Fruit fly (Drosophila melanogaster) whole organism, pupa: ENCODE data around the gene CG3198.

Experiments used
- CG10348 ChIP-seq: fragments of 200-800 bp; sonication (Bioruptor generic); IDR thresholded peaks from 2 replicates; pipeline ENCODE4 v1.3.6; 2022; ENCODE audit warnings: missing biosample characterization, missing genetic modification characterization
- CG12605 ChIP-seq: fragments of 200-800 bp; sonication (Bioruptor generic); IDR thresholded peaks from 2 replicates; pipeline ENCODE4 v1.3.6; 2022; ENCODE audit warnings: missing biosample characterization, missing genetic modification characterization
- CG13204 ChIP-seq: fragments of 200-800 bp; sonication (Bioruptor generic); optimal IDR thresholded peaks from 2 replicates; lab custom pipeline; 2018; ENCODE audit warnings: missing biosample characterization, mild to moderate bottlenecking, missing genetic modification characterization, moderate library complexity
- CG14655 ChIP-seq: fragments of 200-800 bp; sonication (Bioruptor generic); optimal IDR thresholded peaks from 3 replicates; lab custom pipeline; 2017; ENCODE audit warnings: mild to moderate bottlenecking, missing biosample characterization, missing genetic modification reagents, missing genetic modification characterization
- CG15710 ChIP-seq: fragments of 200-800 bp; sonication (Bioruptor generic); optimal IDR thresholded peaks from 2 replicates; lab custom pipeline; 2018; ENCODE audit warnings: missing biosample characterization, mild to moderate bottlenecking, missing genetic modification characterization, moderate library complexity
- CG17806 ChIP-seq: fragments of 200-800 bp; sonication (Bioruptor generic); optimal IDR thresholded peaks from 2 replicates; lab custom pipeline; 2018; ENCODE audit warnings: missing biosample characterization, mild to moderate bottlenecking, missing genetic modification characterization, moderate library complexity
- CG32121 ChIP-seq: fragments of 200-800 bp; sonication (Bioruptor generic); IDR thresholded peaks from 2 replicates; pipeline ENCODE4 v1.3.6; 2022; ENCODE audit warnings: missing biosample characterization, missing genetic modification characterization
- CG34367 ChIP-seq: fragments of 200-800 bp; sonication (Bioruptor generic); optimal IDR thresholded peaks from 2 replicates; lab custom pipeline; 2018; ENCODE audit warnings: missing biosample characterization, mild to moderate bottlenecking, missing genetic modification characterization
- CG4496 ChIP-seq: fragments of 200-800 bp; sonication (Bioruptor generic); IDR thresholded peaks from 3 replicates; pipeline ENCODE4 v1.3.6; 2022; ENCODE audit warnings: missing biosample characterization, missing genetic modification characterization
- CG8159 ChIP-seq: fragments of 200-800 bp; sonication (Bioruptor generic); optimal IDR thresholded peaks from 3 replicates; lab custom pipeline; 2018; ENCODE audit warnings: missing biosample characterization, mild to moderate bottlenecking, missing genetic modification characterization, moderate library complexity
- CG8301 ChIP-seq: fragments of 200-800 bp; sonication (Bioruptor generic); optimal IDR thresholded peaks from 2 replicates; lab custom pipeline; 2018; ENCODE audit warnings: missing biosample characterization, mild to moderate bottlenecking, missing genetic modification characterization
- CG9948 ChIP-seq: fragments of 200-800 bp; sonication (Bioruptor generic); optimal IDR thresholded peaks from 2 replicates; lab custom pipeline; 2018; ENCODE audit warnings: missing biosample characterization, mild to moderate bottlenecking, missing genetic modification characterization, moderate library complexity
- D1 ChIP-seq: fragments of 200-800 bp; sonication (Bioruptor generic); optimal IDR thresholded peaks from 2 replicates; lab custom pipeline; 2018; ENCODE audit warnings: missing biosample characterization, mild to moderate bottlenecking, missing genetic modification characterization, moderate library complexity
- EcR ChIP-seq: fragments of 200-800 bp; sonication (Bioruptor generic); optimal IDR thresholded peaks from 3 replicates; lab custom pipeline; 2019; ENCODE audit warnings: missing biosample characterization, missing genetic modification characterization, mild to moderate bottlenecking, moderate library complexity, missing genetic modification reagents
- Ets98B ChIP-seq: fragments of 200-800 bp; sonication (Bioruptor generic); IDR thresholded peaks from 2 replicates; pipeline ENCODE4 v1.3.6; 2022; ENCODE audit warnings: missing biosample characterization, missing genetic modification characterization
- Pif1A ChIP-seq: fragments of 200-800 bp; sonication (Bioruptor generic); optimal IDR thresholded peaks from 3 replicates; lab custom pipeline; 2016; ENCODE audit warnings: missing biosample characterization, missing genetic modification characterization
- Pif1B ChIP-seq: fragments of 200-800 bp; sonication (Bioruptor generic); optimal IDR thresholded peaks from 3 replicates; lab custom pipeline; 2016; ENCODE audit warnings: missing biosample characterization, missing genetic modification characterization
- Snoo ChIP-seq: fragments of 200-800 bp; sonication (Bioruptor generic); optimal IDR thresholded peaks from 3 replicates; lab custom pipeline; 2017; ENCODE audit warnings: missing biosample characterization, mild to moderate bottlenecking, missing genetic modification characterization, inconsistent platforms
- fd96Ca ChIP-seq: fragments of 200-800 bp; sonication (Bioruptor generic); IDR thresholded peaks from 3 replicates; pipeline ENCODE4 v1.3.6; 2022; ENCODE audit warnings: missing biosample characterization, missing genetic modification characterization
- gl ChIP-seq: fragments of 200-800 bp; sonication (Bioruptor generic); optimal IDR thresholded peaks from 2 replicates; lab custom pipeline; 2018; ENCODE audit warnings: missing biosample characterization, mild to moderate bottlenecking, missing genetic modification characterization
- rn ChIP-seq: fragments of 200-800 bp; sonication (Bioruptor generic); IDR thresholded peaks from 2 replicates; pipeline ENCODE4 v1.3.6; 2022; ENCODE audit warnings: missing biosample characterization, missing genetic modification characterization

CG3198 gene

dm6 chrX:6662378-6662777 lies 11.4 kb downstream of the CG3198 start:
- peak; percentile 83 for TF ChIP-seq EcR (GFP tag; lab: Kevin White, UChicago)
- TF ChIP-seq CG8301, result no peak

DNA sequence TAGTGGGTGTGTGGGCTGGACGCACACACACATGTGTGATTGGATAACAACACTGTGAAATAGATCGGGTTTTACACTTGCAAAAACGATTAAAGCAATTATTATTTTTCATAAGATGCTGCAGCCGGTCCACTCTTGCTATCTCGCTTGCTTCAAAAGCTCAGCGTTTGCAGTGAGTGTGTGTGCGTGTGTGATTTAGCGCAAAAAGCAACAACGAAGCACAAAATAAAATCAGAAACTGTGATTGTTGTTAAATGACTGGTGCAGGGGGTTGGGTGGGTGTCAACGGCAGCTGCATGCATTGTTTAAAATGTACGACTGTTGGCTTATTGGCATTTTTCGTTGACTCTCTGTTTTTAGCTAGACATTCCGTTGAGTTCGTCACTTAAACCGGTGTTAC lies 11.9 kb downstream of the CG3198 start:
- TF ChIP-seq CG8159 (tag; lab: Kevin White, UChicago) (peak; percentile 24), CG9948 (no peak), CG34367 (no peak), CG32121 (GFP tag; lab: Robert Waterston, UW) (0 out of 2 replicates have a peak, but pooled peaks have one; percentile 23), Pif1A (GFP tag; lab: Kevin White, UChicago) (no peak), CG14655 (peak; percentile 2), CG4496 (GFP tag; lab: Robert Waterston, UW) (0 out of 3 replicates have a peak, but pooled peaks have one; percentile 17), rn (GFP tag; lab: Robert Waterston, UW) (no peak), fd96Ca (GFP tag; lab: Robert Waterston, UW) (peak; percentile 57; the same call in 2 of the 3 replicates), D1 (tag; lab: Kevin White, UChicago) (no peak), Pif1B (GFP tag; lab: Kevin White, UChicago) (no peak)

- no peak for TF ChIP-seq gl (tag; lab: Kevin White, UChicago)
Measured at dm6 chrX:6661392-6661837, 12.4 kb downstream of the CG3198 start, which contains the start of the genes CG3224 and Ctr1A. Gene CG3224, minus strand, starts transcription at chrX:6661462. Gene Ctr1A, plus strand, starts transcription at chrX:6661647.

DNA sequence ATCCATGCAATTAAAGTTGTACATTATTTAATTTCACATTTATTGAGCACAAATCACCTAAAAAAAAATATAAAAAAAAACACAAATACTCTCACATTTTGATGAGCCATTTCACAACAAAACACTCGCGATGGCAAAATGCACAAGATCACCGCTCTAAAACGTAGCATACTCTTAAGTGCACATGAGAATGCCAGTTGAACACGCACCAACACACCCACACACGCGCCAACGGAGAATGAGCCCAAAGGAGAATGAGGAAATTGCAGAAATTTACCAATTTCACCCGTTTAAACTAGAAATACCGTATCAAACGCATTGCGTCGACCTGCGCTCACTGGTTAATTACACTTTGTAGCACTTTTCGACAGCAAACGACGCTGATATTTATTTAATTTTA lies 13.9 kb downstream of the CG3198 start:
- TF ChIP-seq CG32121 (GFP tag; lab: Robert Waterston, UW), result peak; percentile 20; the same call in 1 of the 2 replicates
- TF ChIP-seq CG8301, result no peak

DNA sequence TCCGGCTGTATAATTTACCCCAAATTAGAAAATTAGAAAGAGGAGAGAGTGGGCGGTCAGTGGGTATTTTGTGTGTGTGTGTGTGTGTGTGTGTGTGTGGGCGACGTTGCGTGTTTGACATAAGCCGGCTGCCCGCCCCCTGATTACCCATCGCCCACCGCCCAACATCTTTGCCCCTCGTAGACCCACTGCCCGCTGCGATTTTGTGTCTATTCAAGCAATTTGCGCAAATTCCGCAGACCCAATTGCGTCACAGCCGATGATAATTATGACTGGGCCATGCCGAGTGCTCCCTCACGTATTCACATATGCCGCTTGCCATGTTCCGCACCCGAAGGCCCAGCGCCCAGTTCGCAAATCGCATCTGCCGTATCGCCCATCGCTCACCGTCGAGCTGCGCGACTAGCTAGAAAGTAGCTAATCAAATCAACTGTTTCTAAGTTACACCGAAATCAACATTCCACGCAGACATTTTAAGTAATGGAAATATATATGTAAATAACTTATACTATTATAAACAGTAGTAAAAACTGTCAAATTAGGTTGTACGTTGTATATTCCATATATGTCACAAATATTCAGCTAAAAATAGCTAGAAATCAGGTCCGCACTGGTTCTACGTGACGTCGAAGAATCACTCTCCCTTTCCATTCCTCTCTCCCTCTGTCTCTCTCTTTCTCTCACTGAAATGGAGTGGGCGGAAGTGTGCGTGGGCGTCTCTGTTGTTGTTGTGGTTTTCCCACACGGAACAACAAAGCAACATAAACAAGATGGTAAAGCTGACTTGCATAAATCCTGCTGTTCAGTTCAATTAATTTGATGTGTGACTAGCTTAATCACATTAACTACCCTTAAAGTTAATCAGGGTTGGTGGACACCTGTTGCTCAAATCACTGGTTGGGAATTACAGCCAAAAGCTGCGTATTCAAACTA lies 16.9 kb downstream of the CG3198 start:
- no peak for TF ChIP-seq CG10348 (GFP tag; lab: Robert Waterston, UW)
- TF ChIP-seq EcR (GFP tag; lab: Kevin White, UChicago), result peak; percentile 36
- 0 out of 2 replicates have a peak, but pooled peaks have one; percentile 25 for TF ChIP-seq CG12605 (GFP tag; lab: Robert Waterston, UW)
- peak; percentile 58 for TF ChIP-seq CG8159 (tag; lab: Kevin White, UChicago)
- TF ChIP-seq gl (tag; lab: Kevin White, UChicago), result no peak
- peak; percentile 49 for TF ChIP-seq Pif1B (GFP tag; lab: Kevin White, UChicago)
- no peak for TF ChIP-seq CG4496 (GFP tag; lab: Robert Waterston, UW)
- peak; percentile 27 for TF ChIP-seq CG17806 (tag; lab: Kevin White, UChicago)
- TF ChIP-seq CG15710 (tag; lab: Kevin White, UChicago), result peak; percentile 51
- no peak for TF ChIP-seq rn (GFP tag; lab: Robert Waterston, UW)
- TF ChIP-seq Pif1A (GFP tag; lab: Kevin White, UChicago), result peak; percentile 30
- TF ChIP-seq Snoo (tag; lab: Kevin White, UChicago), result peak; percentile 21
- TF ChIP-seq CG34367, result peak; percentile 8
- TF ChIP-seq D1 (tag; lab: Kevin White, UChicago), result no peak
- TF ChIP-seq CG32121 (GFP tag; lab: Robert Waterston, UW), result peak; percentile 39; the same call in 1 of the 2 replicates
- no peak for TF ChIP-seq fd96Ca (GFP tag; lab: Robert Waterston, UW)
- peak; percentile 56 for TF ChIP-seq CG8301
- TF ChIP-seq CG9948, result peak; percentile 21
- TF ChIP-seq CG14655, result peak; percentile 58
- TF ChIP-seq Ets98B (GFP tag; lab: Robert Waterston, UW), result peak; percentile 46
- TF ChIP-seq CG13204, result peak; percentile 52
- TF ChIP-seq, all 21 proteins: peak for 15

DNA sequence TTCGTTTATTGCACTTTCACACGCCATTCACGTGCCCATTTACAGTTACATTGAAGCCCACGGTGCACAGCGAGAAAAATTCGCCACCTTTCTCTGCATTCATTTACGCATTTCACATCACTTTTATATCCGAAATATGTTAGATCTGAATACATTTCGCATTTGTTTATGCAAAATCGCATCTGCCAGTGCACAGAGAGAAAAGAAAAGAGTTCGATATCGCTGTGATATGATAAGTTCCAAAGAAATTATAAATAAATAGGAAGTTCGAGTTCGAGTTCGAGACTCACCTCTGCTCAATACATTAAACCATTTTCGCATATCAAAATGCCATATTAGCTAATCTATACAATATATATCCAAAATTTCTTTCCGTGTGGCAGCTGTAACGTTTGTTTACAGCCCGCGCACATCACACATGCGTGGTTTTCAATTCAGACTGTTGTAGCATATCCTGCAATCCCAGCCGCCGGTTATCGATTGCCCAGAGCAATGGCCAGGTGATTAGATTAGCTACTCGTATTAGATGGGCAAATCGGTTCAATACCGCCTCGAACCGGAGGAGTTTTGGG lies 17.7 kb downstream of the CG3198 start:
- TF ChIP-seq rn (GFP tag; lab: Robert Waterston, UW) (peak; percentile 60; the same call in 1 of the 2 replicates), Ets98B (GFP tag; lab: Robert Waterston, UW) (peak; percentile 87), Snoo (tag; lab: Kevin White, UChicago) (peak; percentile 89), D1 (tag; lab: Kevin White, UChicago) (peak; percentile 63), CG12605 (GFP tag; lab: Robert Waterston, UW) (peak; percentile 72), CG4496 (GFP tag; lab: Robert Waterston, UW) (peak; percentile 90), CG13204 (peak; percentile 62), CG14655 (peak; percentile 93), gl (tag; lab: Kevin White, UChicago) (peak; percentile 75), CG15710 (tag; lab: Kevin White, UChicago) (peak; percentile 88), CG9948 (peak; percentile 86), EcR (GFP tag; lab: Kevin White, UChicago) (peak; percentile 36), CG8159 (tag; lab: Kevin White, UChicago) (peak; percentile 91), CG10348 (GFP tag; lab: Robert Waterston, UW) (peak; percentile 54; the same call in 1 of the 2 replicates), Pif1A (GFP tag; lab: Kevin White, UChicago) (peak; percentile 92), CG34367 (peak; percentile 81), CG8301 (peak; percentile 91), Pif1B (GFP tag; lab: Kevin White, UChicago) (peak; percentile 90), CG17806 (tag; lab: Kevin White, UChicago) (peak; percentile 84), fd96Ca (GFP tag; lab: Robert Waterston, UW) (peak; percentile 90), CG32121 (GFP tag; lab: Robert Waterston, UW) (peak; percentile 87)
